Fruit fly (Drosophila melanogaster): ENCODE measurements around the gene CG34012.
A peak's percentile ranks its signal among the peaks of the same experiment; 100 is the strongest.

The CG34012 gene

DNA sequence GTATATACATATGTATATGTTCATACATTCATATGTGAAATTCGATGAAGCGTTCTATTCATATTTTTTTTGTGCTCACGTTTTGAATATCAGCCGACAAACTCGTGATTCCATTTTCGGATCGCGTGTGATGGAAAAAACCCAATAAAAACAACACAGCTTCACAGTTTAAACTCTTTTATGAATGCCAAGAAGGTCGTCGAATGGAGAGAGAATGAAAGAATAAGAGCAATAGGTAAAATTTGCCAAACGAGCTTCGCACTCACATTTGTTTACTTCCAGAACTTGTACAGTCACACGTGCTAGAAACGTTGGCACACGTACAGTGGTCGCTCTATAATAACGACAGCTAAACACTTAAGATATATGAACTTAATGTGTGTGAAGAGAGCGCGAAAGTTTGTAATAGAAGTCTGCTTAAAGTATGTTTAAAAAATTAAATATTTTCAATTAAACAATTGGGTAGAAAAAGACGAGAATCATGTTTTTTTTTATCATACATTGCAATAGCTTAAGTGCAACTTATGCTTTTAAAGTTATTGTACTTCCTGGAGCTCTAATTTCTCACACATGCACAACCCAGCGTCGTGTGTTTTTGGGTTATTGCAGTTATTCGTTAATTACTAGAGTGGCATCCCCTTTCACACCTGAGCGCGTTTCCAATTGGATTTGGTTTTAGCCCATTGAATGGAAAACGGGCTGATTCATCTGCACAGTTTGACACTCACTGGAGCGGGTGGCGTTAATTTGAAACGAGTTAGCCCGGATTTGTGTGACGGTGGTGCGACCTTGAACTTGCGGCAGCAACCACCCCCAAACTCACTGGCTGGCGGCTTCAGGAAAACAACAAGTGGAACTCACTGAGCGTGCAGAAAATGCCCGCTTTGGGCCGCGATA, 16.6 kb upstream of the CG34012 start (continued):
- TF ChIP-seq CG32772 (GFP tag; IDR thresholded peaks at IDR 0.05) (no peak), E2f1 (GFP tag; IDR thresholded peaks at IDR 0.05) (no peak), CG16815 (GFP tag; optimal IDR thresholded peaks at IDR 0.05) (no peak), CG18011 (GFP tag; optimal IDR thresholded peaks at IDR 0.05) (no peak), tup (GFP tag; optimal IDR thresholded peaks at IDR 0.05) (no peak), CG11093 (GFP tag; IDR thresholded peaks at IDR 0.05) (no peak), CG6254 (GFP tag; optimal IDR thresholded peaks at IDR 0.05) (no peak), Abd-B (GFP tag; optimal IDR thresholded peaks at IDR 0.05) (no peak), scrt (GFP tag; optimal IDR thresholded peaks at IDR 0.05) (peak; percentile 40), CG4424 (GFP tag; optimal IDR thresholded peaks at IDR 0.05) (peak; percentile 3), ERR (GFP tag; optimal IDR thresholded peaks at IDR 0.05) (no peak), slp2 (GFP tag; optimal IDR thresholded peaks at IDR 0.05) (no peak), CG30020 (tag; optimal IDR thresholded peaks at IDR 0.05) (no peak), CG9817 (tag; optimal IDR thresholded peaks at IDR 0.05) (no peak), mam (GFP tag; optimal IDR thresholded peaks at IDR 0.05) (peak; percentile 16), CG10543 (GFP tag; optimal IDR thresholded peaks at IDR 0.05) (no peak), gt (GFP tag; IDR thresholded peaks at IDR 0.05) (no peak), Taf1 (GFP tag; IDR thresholded peaks at IDR 0.05) (0 out of 2 replicates have a peak, but pooled peaks have one; percentile 20), CG9609 (GFP tag; optimal IDR thresholded peaks at IDR 0.05) (no peak), Scr (GFP tag; IDR thresholded peaks at IDR 0.05; ENCODE audit: partially characterized antibody) (no peak), CG14014 (GFP tag; IDR thresholded peaks at IDR 0.05) (peak; percentile 32; the same call in 1 of the 2 replicates), Dek (tag; optimal IDR thresholded peaks at IDR 0.05) (no peak), Fer3 (tag; optimal IDR thresholded peaks at IDR 0.05) (peak; percentile 14), CG34224 (GFP tag; IDR thresholded peaks at IDR 0.05; ENCODE audit: partially characterized antibody) (no peak), sc (optimal IDR thresholded peaks at IDR 0.05) (no peak), sc (GFP tag; optimal IDR thresholded peaks at IDR 0.05) (no peak), HmgD (GFP tag; optimal IDR thresholded peaks at IDR 0.05) (no peak), unc-4 (GFP tag; IDR thresholded peaks at IDR 0.05; ENCODE audit: partially characterized antibody) (no peak), Dip3 (GFP tag; optimal IDR thresholded peaks at IDR 0.05) (peak; percentile 27), CG2120 (GFP tag; optimal IDR thresholded peaks at IDR 0.05) (peak; percentile 58), CG18599 (GFP tag; optimal IDR thresholded peaks at IDR 0.05) (peak; percentile 39), Lim3 (GFP tag; IDR thresholded peaks at IDR 0.05) (no peak), HLH4C (GFP tag; IDR thresholded peaks at IDR 0.05; ENCODE audit: partially characterized antibody) (no peak), cad (GFP tag; optimal IDR thresholded peaks at IDR 0.05) (peak; percentile 36), CG10979 (tag; optimal IDR thresholded peaks at IDR 0.05) (peak; percentile 10), Hr78 (GFP tag; optimal IDR thresholded peaks at IDR 0.05) (no peak), repo (GFP tag; optimal IDR thresholded peaks at IDR 0.05) (no peak), Sin3A (optimal IDR thresholded peaks at IDR 0.05) (no peak), gem (tag; optimal IDR thresholded peaks at IDR 0.05) (peak; percentile 43), Jarid2 (GFP tag; optimal IDR thresholded peaks at IDR 0.05) (no peak), prd (optimal IDR thresholded peaks at IDR 0.05) (no peak), prd (GFP tag; IDR thresholded peaks at IDR 0.05) (no peak), MESR4 (GFP tag; optimal IDR thresholded peaks at IDR 0.05) (no peak), Mes4 (GFP tag; optimal IDR thresholded peaks at IDR 0.05) (no peak), Asciz (GFP tag; optimal IDR thresholded peaks at IDR 0.05) (no peak), crol (GFP tag; IDR thresholded peaks at IDR 0.05) (no peak), CG10462 (GFP tag; optimal IDR thresholded peaks at IDR 0.05) (no peak), CG15479 (GFP tag; optimal IDR thresholded peaks at IDR 0.05) (no peak), CG1832 (GFP tag; optimal IDR thresholded peaks at IDR 0.05) (no peak)
